Worm (Caenorhabditis elegans) whole organism, L3 larva: ENCODE results near the gene mbr-1.

Experiments used
- ZK546.5 ChIP-seq: sonication (generic microtip); optimal IDR thresholded peaks from 2 replicates; lab custom pipeline; 2017; ENCODE audit warnings: missing biosample characterization, missing genetic modification characterization
- ama-1 ChIP-seq: fragments of 150-350 bp; optimal IDR thresholded peaks from 2 replicates; lab custom pipeline; 2018
- ceh-16 ChIP-seq: sonication (generic microtip); optimal IDR thresholded peaks from 2 replicates; lab custom pipeline; 2017; ENCODE audit warnings: missing biosample characterization, missing genetic modification characterization
- daf-12 ChIP-seq: fragments of 150-350 bp; optimal IDR thresholded peaks from 2 replicates; lab custom pipeline; 2014; ENCODE audit warnings: missing biosample characterization, missing genetic modification reagents, missing genetic modification characterization
- egl-5 ChIP-seq: fragments of 150-350 bp; optimal IDR thresholded peaks from 2 replicates; lab custom pipeline; 2017; ENCODE audit warnings: missing biosample characterization, missing genetic modification reagents, missing genetic modification characterization, inconsistent platforms
- elt-1 ChIP-seq: fragments of 150-350 bp; optimal IDR thresholded peaks from 2 replicates; lab custom pipeline; 2014; ENCODE audit warnings: missing biosample characterization, missing genetic modification characterization
- elt-2 ChIP-seq: sonication (generic microtip); optimal IDR thresholded peaks from 2 replicates; lab custom pipeline; 2016; ENCODE audit warnings: missing genetic modification reagents, mild to moderate bottlenecking, missing genetic modification characterization, missing compliant biosample characterization
- elt-3 ChIP-seq, 3 experiments: fragments of 150-350 bp in 1 of 3; sonication (generic microtip) in 2 of 3; optimal IDR thresholded peaks; 2 replicates in 2 of 3; 4 replicates in 1 of 3; lab custom pipeline; 2014 to 2017; ENCODE audit warnings: missing biosample characterization in 3 of 3, missing genetic modification characterization in 3 of 3
- eor-1 ChIP-seq, 2 experiments: fragments of 150-350 bp; optimal IDR thresholded peaks; 2 replicates each; lab custom pipeline; 2014 to 2018; ENCODE audit warnings: missing biosample characterization in 2 of 2, missing genetic modification characterization in 2 of 2
- fkh-10 ChIP-seq: sonication (generic microtip); optimal IDR thresholded peaks from 2 replicates; lab custom pipeline; 2017; ENCODE audit warnings: missing biosample characterization, missing genetic modification reagents, missing genetic modification characterization
- fkh-2 ChIP-seq: fragments of 150-350 bp; optimal IDR thresholded peaks from 2 replicates; lab custom pipeline; 2014; ENCODE audit warnings: missing biosample characterization, missing genetic modification reagents, missing genetic modification characterization
- lin-15B ChIP-seq: fragments of 150-350 bp; optimal IDR thresholded peaks from 2 replicates; lab custom pipeline; 2014; ENCODE audit warnings: missing biosample characterization, missing genetic modification characterization
- lin-39 ChIP-seq: fragments of 150-350 bp; optimal IDR thresholded peaks from 2 replicates; lab custom pipeline; 2018; ENCODE audit warnings: missing biosample characterization, missing genetic modification reagents, missing genetic modification characterization
- lsy-12 ChIP-seq: sonication (generic microtip); optimal IDR thresholded peaks from 2 replicates; lab custom pipeline; 2016; ENCODE audit warnings: mild to moderate bottlenecking, missing genetic modification characterization, missing compliant biosample characterization
- mdl-1 ChIP-seq: fragments of 150-350 bp; optimal IDR thresholded peaks from 2 replicates; lab custom pipeline; 2014; ENCODE audit warnings: missing biosample characterization, missing genetic modification characterization
- mml-1 ChIP-seq: fragments of 150-350 bp; sonication (generic microtip); optimal IDR thresholded peaks from 3 replicates; lab custom pipeline; 2014; ENCODE audit warnings: missing biosample characterization, missing genetic modification characterization
- nhr-11 ChIP-seq: fragments of 150-350 bp; optimal IDR thresholded peaks from 2 replicates; lab custom pipeline; 2014; ENCODE audit warnings: missing biosample characterization, missing genetic modification characterization
- nhr-12 ChIP-seq: fragments of 150-350 bp; optimal IDR thresholded peaks from 2 replicates; lab custom pipeline; 2014; ENCODE audit warnings: missing biosample characterization, missing genetic modification characterization
- nhr-23 ChIP-seq: fragments of 150-350 bp; optimal IDR thresholded peaks from 2 replicates; lab custom pipeline; 2014; ENCODE audit warnings: missing biosample characterization, missing genetic modification reagents, missing genetic modification characterization
- nhr-237 ChIP-seq: fragments of 150-350 bp; optimal IDR thresholded peaks from 2 replicates; lab custom pipeline; 2014; ENCODE audit warnings: missing biosample characterization, missing genetic modification characterization
- nhr-25 ChIP-seq: sonication (generic microtip); optimal IDR thresholded peaks from 2 replicates; lab custom pipeline; 2017; ENCODE audit warnings: missing biosample characterization, missing genetic modification characterization
- nhr-28 ChIP-seq: fragments of 150-350 bp; optimal IDR thresholded peaks from 2 replicates; lab custom pipeline; 2014; ENCODE audit warnings: missing biosample characterization, missing genetic modification characterization
- nhr-43 ChIP-seq: sonication (generic microtip); optimal IDR thresholded peaks from 2 replicates; lab custom pipeline; 2016; ENCODE audit warnings: mild to moderate bottlenecking, missing genetic modification characterization, missing compliant biosample characterization; ENCODE audit not compliant: poor library complexity, severe bottlenecking
- nhr-67 ChIP-seq: fragments of 150-350 bp; optimal IDR thresholded peaks from 2 replicates; lab custom pipeline; 2014; ENCODE audit warnings: missing biosample characterization, missing genetic modification characterization
- nhr-76 ChIP-seq: fragments of 150-350 bp; sonication (generic microtip); optimal IDR thresholded peaks from 5 replicates; lab custom pipeline; 2014; ENCODE audit warnings: missing biosample characterization, missing genetic modification characterization
- nhr-77 ChIP-seq: fragments of 150-350 bp; optimal IDR thresholded peaks from 2 replicates; lab custom pipeline; 2014; ENCODE audit warnings: missing biosample characterization, missing genetic modification characterization
- sea-2 ChIP-seq: fragments of 150-350 bp; sonication (generic microtip); optimal IDR thresholded peaks from 4 replicates; lab custom pipeline; 2014; ENCODE audit warnings: missing biosample characterization, missing genetic modification reagents, missing genetic modification characterization
- skn-1 ChIP-seq: fragments of 150-350 bp; optimal IDR thresholded peaks from 2 replicates; lab custom pipeline; 2014; ENCODE audit warnings: missing biosample characterization, missing genetic modification characterization
- snpc-4 ChIP-seq: fragments of 150-350 bp; optimal IDR thresholded peaks from 2 replicates; lab custom pipeline; 2014; ENCODE audit warnings: missing biosample characterization, missing genetic modification characterization
- tbx-2 ChIP-seq: sonication (generic microtip); optimal IDR thresholded peaks from 2 replicates; lab custom pipeline; 2016; ENCODE audit warnings: mild to moderate bottlenecking, missing genetic modification characterization, missing compliant biosample characterization
- unc-39 ChIP-seq: sonication (generic microtip); optimal IDR thresholded peaks from 4 replicates; lab custom pipeline; 2017; ENCODE audit warnings: missing biosample characterization, missing genetic modification characterization
- unc-62 ChIP-seq: fragments of 150-350 bp; sonication (generic microtip); optimal IDR thresholded peaks from 4 replicates; lab custom pipeline; 2014; ENCODE audit warnings: missing biosample characterization, missing genetic modification reagents, missing genetic modification characterization
- ztf-11 ChIP-seq: fragments of 150-350 bp; optimal IDR thresholded peaks from 2 replicates; lab custom pipeline; 2014; ENCODE audit warnings: missing biosample characterization, missing genetic modification characterization
- ztf-4 ChIP-seq: fragments of 150-350 bp; optimal IDR thresholded peaks from 2 replicates; lab custom pipeline; 2014; ENCODE audit warnings: missing biosample characterization, missing genetic modification characterization

mbr-1 gene

ce11 chrX:10675952-10676351 lies 45.9 kb downstream of the mbr-1 start:
- TF ChIP-seq nhr-67 = no peak
- TF ChIP-seq tbx-2 (tag; lab: Kevin White, UChicago) = no peak
- TF ChIP-seq ama-1 (lab: Kevin White, UChicago) = no peak
- TF ChIP-seq ztf-4 = no peak
- TF ChIP-seq nhr-43 (tag; lab: Kevin White, UChicago) = no peak
- TF ChIP-seq nhr-11 (tag; lab: Kevin White, UChicago) = no peak
- TF ChIP-seq, all 47 proteins: peak for 0

- TF ChIP-seq ZK546.5 (no peak), lin-15B (no peak), ama-1 (lab: Kevin White, UChicago) (peak; percentile 26), sea-2 (GFP tag; lab: Kevin White, UChicago) (no peak), nhr-43 (tag; lab: Kevin White, UChicago) (peak; percentile 18), nhr-67 (no peak), nhr-76 (tag; lab: Kevin White, UChicago) (no peak), fkh-10 (GFP tag; lab: Kevin White, UChicago) (no peak), egl-5 (no peak), lin-39 (tag; lab: Kevin White, UChicago) (no peak)
- TF ChIP-seq, all 47 proteins: peak for 2
These were observed 46.5 kb downstream of the mbr-1 start for ce11 chrX:10675376-10675775.

- TF ChIP-seq ztf-4 = no peak
- no peak for TF ChIP-seq mml-1 (tag; lab: Kevin White, UChicago)
- no peak for TF ChIP-seq nhr-67
- no peak for TF ChIP-seq skn-1 (tag; lab: Kevin White, UChicago)
- TF ChIP-seq unc-39 (tag; lab: Kevin White, UChicago) = no peak
- no peak for TF ChIP-seq nhr-43 (tag; lab: Kevin White, UChicago)
- TF ChIP-seq lin-39 (tag; lab: Kevin White, UChicago) = no peak
- no peak for TF ChIP-seq nhr-77 (tag; lab: Kevin White, UChicago)
- no peak for TF ChIP-seq mdl-1 (tag; lab: Kevin White, UChicago)
- no peak for TF ChIP-seq lin-15B
- TF ChIP-seq egl-5 = no peak
- TF ChIP-seq unc-62 (GFP tag; lab: Kevin White, UChicago) = no peak
- no peak for TF ChIP-seq daf-12 (tag; lab: Kevin White, UChicago)
- TF ChIP-seq lsy-12 (tag; lab: Kevin White, UChicago) = no peak
- TF ChIP-seq elt-2 (tag; lab: Kevin White, UChicago) = no peak
- TF ChIP-seq nhr-25 (tag; lab: Kevin White, UChicago) = no peak
- no peak for TF ChIP-seq fkh-2 (tag; lab: Kevin White, UChicago)
- TF ChIP-seq nhr-12 (tag; lab: Kevin White, UChicago) = no peak
These were observed 47.7 kb downstream of the mbr-1 start, which contains the start of gene F13E6.2 for ce11 chrX:10674199-10674598. F13E6.2 (minus strand) TSS chrX:10674299.

ce11 chrX:10670198-10670597 lies 51.7 kb downstream of the mbr-1 start:
- TF ChIP-seq nhr-28 (tag; lab: Kevin White, UChicago) = no peak
- TF ChIP-seq nhr-25 (tag; lab: Kevin White, UChicago) = no peak
- no peak for TF ChIP-seq elt-1 (tag; lab: Kevin White, UChicago)
- no peak for TF ChIP-seq ceh-16
- no peak for TF ChIP-seq snpc-4
- TF ChIP-seq lin-15B = no peak
- TF ChIP-seq nhr-11 (tag; lab: Kevin White, UChicago) = no peak
- no peak for TF ChIP-seq nhr-23 (tag; lab: Kevin White, UChicago)
- TF ChIP-seq nhr-76 (tag; lab: Kevin White, UChicago) = no peak
- no peak for TF ChIP-seq ztf-11 (tag; lab: Kevin White, UChicago)
- no peak for TF ChIP-seq eor-1 (tag; optimal IDR thresholded peaks at IDR 0.05; lab: Kevin White, UChicago)
- TF ChIP-seq tbx-2 (tag; lab: Kevin White, UChicago) = no peak
- TF ChIP-seq elt-3 (tag; optimal IDR thresholded peaks at IDR 0.05; lab: Kevin White, UChicago) = no peak
- no peak for TF ChIP-seq nhr-237
